Worm (Caenorhabditis elegans) whole organism, midembryonic: Measurements from ENCODE around the gene sucl-2.

Experiments used
- T22C8.4 ChIP-seq: fragments of 200-800 bp; sonication (Bioruptor generic); IDR thresholded peaks from 2 replicates; pipeline ENCODE4 v1.3.6; 2022; ENCODE audit warnings: missing genetic modification characterization, missing compliant biosample characterization
- cog-1 ChIP-seq: sonication (generic microtip); optimal IDR thresholded peaks from 2 replicates; lab custom pipeline; 2016; ENCODE audit warnings: missing genetic modification characterization, missing compliant biosample characterization
- flt-1 ChIP-seq: fragments of 200-800 bp; sonication (Bioruptor generic); IDR thresholded peaks from 2 replicates; pipeline ENCODE4 v1.3.6; 2022; ENCODE audit warnings: missing genetic modification characterization, missing compliant biosample characterization
- klf-2 ChIP-seq: fragments of 200-800 bp; sonication (Bioruptor generic); conservative IDR thresholded peaks from 2 replicates; pipeline ENCODE4 v1.3.6; 2022; ENCODE audit warnings: missing genetic modification reagents, missing genetic modification characterization, missing compliant biosample characterization
- med-1 ChIP-seq: sonication (generic microtip); optimal IDR thresholded peaks from 2 replicates; lab custom pipeline; 2017; ENCODE audit warnings: missing genetic modification characterization, mild to moderate bottlenecking, missing compliant biosample characterization, antibody characterized with exemption, missing genetic modification reagents; ENCODE audit not compliant: insufficient read depth
- ref-1 ChIP-seq: fragments of 200-800 bp; sonication (Bioruptor generic); conservative IDR thresholded peaks from 2 replicates; pipeline ENCODE4 v1.3.6; 2022; ENCODE audit warnings: missing genetic modification reagents, missing genetic modification characterization, missing compliant biosample characterization
- tab-1 ChIP-seq: fragments of 200-800 bp; sonication (Bioruptor generic); IDR thresholded peaks from 2 replicates; pipeline ENCODE4 v1.3.6; 2022; ENCODE audit warnings: missing genetic modification characterization, missing compliant biosample characterization
- ztf-23 ChIP-seq: fragments of 200-800 bp; sonication (Bioruptor generic); IDR thresholded peaks from 2 replicates; pipeline ENCODE4 v1.3.6; 2022; ENCODE audit warnings: missing genetic modification reagents, missing genetic modification characterization, missing compliant biosample characterization
- ztf-29 ChIP-seq: fragments of 200-800 bp; sonication (Bioruptor generic); IDR thresholded peaks from 2 replicates; pipeline ENCODE4 v1.3.6; 2022; ENCODE audit warnings: missing genetic modification reagents, missing genetic modification characterization, missing compliant biosample characterization

DNA sequence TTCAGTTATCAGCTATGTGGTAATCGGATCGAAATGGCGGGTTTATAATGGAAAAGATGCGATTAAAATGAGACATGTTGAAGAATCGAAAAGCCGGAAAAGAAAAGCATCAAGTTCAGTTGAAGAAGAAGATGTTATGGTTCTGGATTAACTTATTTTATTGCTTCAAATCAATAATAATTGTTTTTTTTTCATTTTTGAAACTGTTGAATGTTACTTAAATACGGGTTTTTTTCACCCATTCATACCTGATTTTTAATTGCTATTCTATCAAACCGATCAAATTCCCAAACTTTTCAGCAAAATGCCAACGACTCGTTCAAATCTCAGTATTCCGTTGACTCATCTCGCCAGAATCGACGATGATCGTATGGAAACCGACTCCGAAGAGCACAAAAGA is 41.3 kb downstream of the sucl-2 start, which contains the start of gene exos-4.2:
- no peak for TF ChIP-seq ref-1
- TF ChIP-seq ztf-29 (GFP tag; lab: Robert Waterston, UW), result no peak
- TF ChIP-seq tab-1 (GFP tag; lab: Robert Waterston, UW), result no peak
- TF ChIP-seq T22C8.4 (GFP tag; lab: Robert Waterston, UW), result no peak
- no peak for TF ChIP-seq flt-1 (GFP tag; lab: Robert Waterston, UW)
- TF ChIP-seq klf-2 (GFP tag; lab: Robert Waterston, UW), result no peak
- no peak for TF ChIP-seq ztf-23
- TF ChIP-seq med-1 (GFP tag; lab: Kevin White, UChicago), result no peak
- TF ChIP-seq cog-1 (tag; lab: Kevin White, UChicago), result no peak
